Fruit fly (Drosophila melanogaster) whole organism, adult: Measurements from ENCODE around the gene CG15577.

ENCODE experiments used
- CG11617 ChIP-seq: fragments of 200-800 bp; sonication (Bioruptor generic); optimal IDR thresholded peaks from 2 replicates; lab custom pipeline; 2017; ENCODE audit warnings: mild to moderate bottlenecking, missing biosample characterization, missing genetic modification reagents, missing genetic modification characterization
- CG12768 ChIP-seq: fragments of 200-800 bp; sonication (Bioruptor generic); optimal IDR thresholded peaks from 2 replicates; lab custom pipeline; 2017; ENCODE audit warnings: missing biosample characterization, missing genetic modification characterization, mild to moderate bottlenecking, moderate library complexity, missing genetic modification reagents
- CG14711 ChIP-seq: fragments of 200-800 bp; sonication (Bioruptor generic); optimal IDR thresholded peaks from 2 replicates; lab custom pipeline; 2018; ENCODE audit warnings: missing biosample characterization, mild to moderate bottlenecking, missing genetic modification characterization, moderate library complexity
- CG1620 ChIP-seq: fragments of 200-800 bp; sonication (Bioruptor generic); optimal IDR thresholded peaks from 2 replicates; lab custom pipeline; 2016; ENCODE audit warnings: missing biosample characterization, missing genetic modification characterization
- CG33017 ChIP-seq: fragments of 200-800 bp; sonication (Bioruptor generic); optimal IDR thresholded peaks from 2 replicates; lab custom pipeline; 2018; ENCODE audit warnings: missing biosample characterization, mild to moderate bottlenecking, missing genetic modification characterization, moderate library complexity
- CG5204 ChIP-seq: fragments of 200-800 bp; sonication (Bioruptor generic); optimal IDR thresholded peaks from 2 replicates; lab custom pipeline; 2016; ENCODE audit warnings: missing biosample characterization, missing genetic modification characterization
- CG7101 ChIP-seq: fragments of 200-800 bp; sonication (Bioruptor generic); optimal IDR thresholded peaks from 2 replicates; lab custom pipeline; 2018; ENCODE audit warnings: missing biosample characterization, mild to moderate bottlenecking, missing genetic modification characterization, moderate library complexity
- Clk ChIP-seq: fragments of 200-800 bp; sonication (Bioruptor generic); optimal IDR thresholded peaks from 2 replicates; lab custom pipeline; 2017; ENCODE audit warnings: missing biosample characterization, missing genetic modification characterization
- Crg-1 ChIP-seq: fragments of 200-800 bp; sonication (Bioruptor generic); optimal IDR thresholded peaks from 2 replicates; lab custom pipeline; 2016; ENCODE audit warnings: missing biosample characterization, missing genetic modification characterization
- Hr96 ChIP-seq: fragments of 200-800 bp; sonication (Bioruptor generic); optimal IDR thresholded peaks from 2 replicates; lab custom pipeline; 2016; ENCODE audit warnings: missing biosample characterization, missing genetic modification characterization
- Mnt ChIP-seq: fragments of 200-800 bp; sonication (Bioruptor generic); optimal IDR thresholded peaks from 2 replicates; lab custom pipeline; 2016; ENCODE audit warnings: missing biosample characterization, mild to moderate bottlenecking, missing genetic modification characterization
- cic ChIP-seq: fragments of 200-800 bp; sonication (Bioruptor generic); optimal IDR thresholded peaks from 2 replicates; lab custom pipeline; 2017; ENCODE audit warnings: missing biosample characterization, mild to moderate bottlenecking, missing genetic modification characterization, moderate library complexity
- cnc ChIP-seq, 2 experiments: fragments of >200 bp; optimal IDR thresholded peaks; 2 replicates each; lab custom pipeline; 2017
- kay ChIP-seq: fragments of 200-800 bp; sonication (Bioruptor generic); peaks from one replicate; lab custom pipeline; 2016; ENCODE audit warnings: missing biosample characterization, missing genetic modification characterization, borderline replicate concordance
- ovo ChIP-seq: fragments of 200-800 bp; sonication (Bioruptor generic); optimal IDR thresholded peaks from 2 replicates; lab custom pipeline; 2016; ENCODE audit warnings: missing biosample characterization, missing genetic modification characterization
- pad ChIP-seq: fragments of 200-800 bp; sonication (Bioruptor generic); optimal IDR thresholded peaks from 3 replicates; lab custom pipeline; 2017; ENCODE audit warnings: missing biosample characterization, missing genetic modification characterization, mild to moderate bottlenecking, moderate library complexity, missing genetic modification reagents
- tj ChIP-seq: fragments of 200-800 bp; sonication (Bioruptor generic); optimal IDR thresholded peaks from 3 replicates; lab custom pipeline; 2017; ENCODE audit warnings: missing biosample characterization, mild to moderate bottlenecking, missing genetic modification characterization, moderate library complexity
- toe ChIP-seq: fragments of 200-800 bp; sonication (Bioruptor generic); optimal IDR thresholded peaks from 2 replicates; lab custom pipeline; 2016; ENCODE audit warnings: missing biosample characterization, missing genetic modification characterization

The CG15577 gene

DNA sequence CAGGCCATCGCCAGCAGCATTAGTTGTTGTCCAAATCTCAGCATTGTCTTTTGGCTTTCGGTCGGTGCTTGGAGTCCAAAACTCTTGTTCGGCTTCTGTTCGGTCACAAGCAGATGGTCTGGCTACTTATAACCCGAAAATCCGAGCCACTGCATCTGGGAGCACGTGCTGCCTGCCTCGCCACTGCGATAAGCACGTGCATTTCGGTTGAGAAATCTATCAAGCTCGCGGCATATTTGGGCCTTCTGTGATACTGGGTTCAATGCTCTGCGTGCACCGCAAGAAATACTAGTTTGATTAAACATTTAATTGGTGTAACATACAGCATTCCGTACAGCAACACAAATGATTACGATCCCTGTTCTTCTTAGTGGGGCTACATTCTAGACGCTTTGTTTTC, 34.1 kb downstream of the CG15577 start, which contains the start of gene Femcoat:
Gene Femcoat (minus strand): TSS at position 101 of the 400 bp plus-strand sequence.
- TF ChIP-seq cnc (optimal IDR thresholded peaks at IDR 0.05; lab: Kevin White, UChicago) (no peak), tj (GFP tag; lab: Kevin White, UChicago) (no peak), cic (GFP tag; lab: Kevin White, UChicago) (no peak), CG14711 (no peak), CG1620 (GFP tag; lab: Kevin White, UChicago) (no peak), pad (no peak), toe (no peak), Crg-1 (GFP tag; lab: Kevin White, UChicago) (no peak), CG12768 (GFP tag; lab: Kevin White, UChicago) (no peak), CG5204 (GFP tag; lab: Kevin White, UChicago) (no peak), CG7101 (tag; lab: Kevin White, UChicago) (no peak)

dm6 chrX:4240146-4240545, 36.7 kb downstream of the CG15577 start:
- TF ChIP-seq CG5204 (GFP tag; lab: Kevin White, UChicago), result no peak
- TF ChIP-seq cic (GFP tag; lab: Kevin White, UChicago), result no peak
- TF ChIP-seq kay, result no peak
- no peak for TF ChIP-seq Crg-1 (GFP tag; lab: Kevin White, UChicago)
- TF ChIP-seq CG11617 (GFP tag; lab: Kevin White, UChicago), result no peak
- no peak for TF ChIP-seq CG33017 (tag; lab: Kevin White, UChicago)
- TF ChIP-seq ovo (GFP tag; lab: Kevin White, UChicago), result no peak
- TF ChIP-seq Hr96 (GFP tag; lab: Kevin White, UChicago), result no peak
- no peak for TF ChIP-seq tj (GFP tag; lab: Kevin White, UChicago)
- TF ChIP-seq cnc (optimal IDR thresholded peaks at IDR 0.05; lab: Kevin White, UChicago), result no peak
- TF ChIP-seq CG12768 (GFP tag; lab: Kevin White, UChicago), result no peak
- TF ChIP-seq Clk (GFP tag; lab: Kevin White, UChicago), result no peak
- TF ChIP-seq pad, result no peak
- TF ChIP-seq Mnt (GFP tag; lab: Kevin White, UChicago), result no peak
- no peak for TF ChIP-seq CG7101 (tag; lab: Kevin White, UChicago)
- no peak for TF ChIP-seq CG14711
